Fruit fly (Drosophila melanogaster) whole organism: ENCODE data around the gene CG7006.

Experiments used
- psq ChIP-seq: fragments of >200 bp; optimal IDR thresholded peaks from 2 replicates; lab custom pipeline; 2017
- usp ChIP-seq: fragments of >200 bp; optimal IDR thresholded peaks from 2 replicates; lab custom pipeline; 2017; ENCODE audit warnings: missing biosample characterization, missing genetic modification characterization, mixed read lengths

dm6 chr3R:24807321-24807720, 43.1 kb upstream of the CG7006 start, which contains the start of gene CG6980:
- TF ChIP-seq usp, result no peak
- TF ChIP-seq psq (lab: Kevin White, UChicago), result no peak
